Worm (Caenorhabditis elegans): Measurements from ENCODE around the gene taf-11.1.

- peak; percentile 81 for TF ChIP-seq ama-1 (optimal IDR thresholded peaks at IDR 0.05)
- no peak for TF ChIP-seq fkh-10 (GFP tag; optimal IDR thresholded peaks at IDR 0.05)
- no peak for TF ChIP-seq fkh-2 (tag; optimal IDR thresholded peaks at IDR 0.05)
- TF ChIP-seq lin-39 (tag; optimal IDR thresholded peaks at IDR 0.05) = no peak
- TF ChIP-seq nhr-237 (tag; optimal IDR thresholded peaks at IDR 0.05) = no peak
- no peak for TF ChIP-seq lsy-12 (tag; optimal IDR thresholded peaks at IDR 0.05)
Observed at ce11 chrX:4246867-4247591, 7.9 kb upstream of the taf-11.1 start, which contains the start of gene F48D6.4.
